Worm (Caenorhabditis elegans) whole organism, L4/young adult: Measurements from ENCODE around the gene fbxa-220.

Source experiments
- W03F9.2 ChIP-seq: fragments of 150-350 bp; optimal IDR thresholded peaks from 2 replicates; lab custom pipeline; 2014; ENCODE audit warnings: missing biosample characterization, missing genetic modification characterization
- him-1 ChIP-seq: sonication (generic microtip); optimal IDR thresholded peaks from 2 replicates; lab custom pipeline; 2016; ENCODE audit warnings: missing genotype, missing genetic modification reagents, missing genetic modification characterization, missing compliant biosample characterization

DNA sequence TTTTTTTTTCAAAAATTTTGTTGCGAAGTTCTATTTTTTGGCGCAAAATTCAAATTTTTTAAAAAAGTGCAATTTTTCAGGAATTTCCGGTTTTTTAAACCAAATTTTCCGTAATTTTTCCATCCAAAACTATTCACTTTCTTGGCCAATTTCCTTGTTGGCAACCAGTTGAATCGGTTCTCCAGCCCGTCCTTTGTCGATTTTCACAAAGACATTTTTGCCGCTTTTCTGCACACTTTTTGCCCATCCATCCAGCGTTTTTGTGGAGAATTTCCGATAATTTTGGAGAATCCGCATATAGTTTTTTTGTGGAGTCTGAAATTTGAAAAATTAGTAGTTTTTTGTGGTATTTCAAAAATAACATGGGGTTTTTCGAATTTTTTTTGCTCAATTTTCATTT, 8.5 kb upstream of the fbxa-220 start:
- TF ChIP-seq him-1 = no peak
- no peak for TF ChIP-seq W03F9.2 (tag; lab: Kevin White, UChicago)
